Fruit fly (Drosophila melanogaster) whole organism, embryonic: ENCODE results near the gene mus302.

Experiments used
- Abd-B ChIP-seq: fragments of 200-800 bp; sonication (Bioruptor generic); optimal IDR thresholded peaks from 2 replicates; lab custom pipeline; 2018; ENCODE audit warnings: missing biosample characterization, mild to moderate bottlenecking, missing genetic modification characterization, moderate library complexity
- Bteb2 ChIP-seq: fragments of 200-800 bp; sonication (Bioruptor generic); optimal IDR thresholded peaks from 2 replicates; lab custom pipeline; 2016; ENCODE audit warnings: missing biosample characterization, missing genetic modification characterization
- CG10147 ChIP-seq: fragments of 200-800 bp; sonication (Bioruptor generic); optimal IDR thresholded peaks from 2 replicates; lab custom pipeline; 2019; ENCODE audit warnings: missing biosample characterization, mild to moderate bottlenecking, missing genetic modification characterization, moderate library complexity
- CG1024 ChIP-seq: fragments of 200-800 bp; sonication (Bioruptor generic); IDR thresholded peaks from 2 replicates; pipeline ENCODE4 v1.3.6; 2022; ENCODE audit warnings: missing biosample characterization, missing genetic modification characterization
- CG13424 ChIP-seq: fragments of 200-800 bp; sonication (Bioruptor generic); optimal IDR thresholded peaks from 2 replicates; lab custom pipeline; 2019; ENCODE audit warnings: missing biosample characterization, mild to moderate bottlenecking, missing genetic modification characterization, moderate library complexity
- CG14014 ChIP-seq: fragments of 200-800 bp; sonication (Bioruptor generic); IDR thresholded peaks from 2 replicates; pipeline ENCODE4 v1.3.6; 2022; ENCODE audit warnings: missing biosample characterization, missing genetic modification characterization
- CG14667 ChIP-seq: fragments of 200-800 bp; sonication (Bioruptor generic); IDR thresholded peaks from 2 replicates; pipeline ENCODE4 v1.3.6; 2022; ENCODE audit warnings: missing biosample characterization, missing genetic modification characterization
- CG15269 ChIP-seq: fragments of 200-800 bp; sonication (Bioruptor generic); optimal IDR thresholded peaks from 2 replicates; lab custom pipeline; 2018; ENCODE audit warnings: missing biosample characterization, mild to moderate bottlenecking, missing genetic modification characterization, moderate library complexity
- CG15601 ChIP-seq: fragments of 200-800 bp; sonication (Bioruptor generic); optimal IDR thresholded peaks from 3 replicates; lab custom pipeline; 2019; ENCODE audit warnings: missing biosample characterization, mild to moderate bottlenecking, missing genetic modification characterization, moderate library complexity
- CG1602 ChIP-seq: fragments of 200-800 bp; sonication (Bioruptor generic); optimal IDR thresholded peaks from 3 replicates; lab custom pipeline; 2016; ENCODE audit warnings: missing biosample characterization, missing genetic modification characterization
- CG16813 ChIP-seq: fragments of 200-800 bp; sonication (Bioruptor generic); IDR thresholded peaks from 3 replicates; pipeline ENCODE4 v1.3.6; 2022; ENCODE audit warnings: missing biosample characterization, missing genetic modification characterization; ENCODE audit not compliant: partially characterized antibody
- CG17829 ChIP-seq: fragments of 200-800 bp; optimal IDR thresholded peaks from 2 replicates; lab custom pipeline; 2019; ENCODE audit warnings: missing biosample characterization, mild to moderate bottlenecking, missing genetic modification characterization, moderate library complexity
- CG18262 ChIP-seq: fragments of 200-800 bp; optimal IDR thresholded peaks from 3 replicates; lab custom pipeline; 2019; ENCODE audit warnings: missing biosample characterization, mild to moderate bottlenecking, missing genetic modification characterization, moderate library complexity
- CG18599 ChIP-seq: fragments of 200-800 bp; sonication (Bioruptor generic); optimal IDR thresholded peaks from 3 replicates; lab custom pipeline; 2017; ENCODE audit warnings: missing biosample characterization, missing genetic modification characterization, mild to moderate bottlenecking, moderate library complexity, missing genetic modification reagents
- CG2678 ChIP-seq: fragments of 200-800 bp; sonication (Bioruptor generic); optimal IDR thresholded peaks from 3 replicates; lab custom pipeline; 2019; ENCODE audit warnings: missing biosample characterization, mild to moderate bottlenecking, missing genetic modification characterization, moderate library complexity
- CG30431 ChIP-seq: fragments of 200-800 bp; sonication (Bioruptor generic); optimal IDR thresholded peaks from 2 replicates; lab custom pipeline; 2017; ENCODE audit warnings: missing biosample characterization, missing genetic modification characterization
- CG3995 ChIP-seq: fragments of 200-800 bp; sonication (Bioruptor generic); optimal IDR thresholded peaks from 3 replicates; lab custom pipeline; 2016; ENCODE audit warnings: missing biosample characterization, missing genetic modification characterization
- CG7963 ChIP-seq: fragments of 200-800 bp; sonication (Bioruptor generic); IDR thresholded peaks from 3 replicates; pipeline ENCODE4 v1.3.6; 2022; ENCODE audit warnings: missing biosample characterization, missing genetic modification characterization; ENCODE audit not compliant: partially characterized antibody
- CG8944 ChIP-seq: fragments of 200-800 bp; sonication (Bioruptor generic); optimal IDR thresholded peaks from 3 replicates; lab custom pipeline; 2016; ENCODE audit warnings: missing biosample characterization, missing genetic modification characterization
- CG9876 ChIP-seq: fragments of 200-800 bp; sonication (Bioruptor generic); optimal IDR thresholded peaks from 2 replicates; lab custom pipeline; 2016; ENCODE audit warnings: missing biosample characterization, missing genetic modification characterization
- Camta ChIP-seq: fragments of 200-800 bp; sonication (Bioruptor generic); optimal IDR thresholded peaks from 2 replicates; lab custom pipeline; 2016; ENCODE audit warnings: missing biosample characterization, missing genetic modification characterization
- Chrac-16 ChIP-seq: fragments of 200-800 bp; sonication (Bioruptor generic); optimal IDR thresholded peaks from 3 replicates; lab custom pipeline; 2016; ENCODE audit warnings: missing biosample characterization, missing genetic modification characterization
- CoRest ChIP-seq: fragments of 200-800 bp; sonication (Bioruptor generic); optimal IDR thresholded peaks from 3 replicates; lab custom pipeline; 2018; ENCODE audit warnings: missing biosample characterization, mild to moderate bottlenecking, missing genetic modification characterization, moderate library complexity
- CrebB ChIP-seq: fragments of 200-800 bp; sonication (Bioruptor generic); optimal IDR thresholded peaks from 3 replicates; lab custom pipeline; 2018; ENCODE audit warnings: missing biosample characterization, mild to moderate bottlenecking, missing genetic modification characterization
- Dbx ChIP-seq: fragments of 200-800 bp; sonication (Bioruptor generic); IDR thresholded peaks from 3 replicates; pipeline ENCODE4 v1.3.6; 2022; ENCODE audit warnings: missing biosample characterization, missing genetic modification characterization
- Ets97D ChIP-seq: fragments of 200-800 bp; sonication (Bioruptor generic); optimal IDR thresholded peaks from 3 replicates; lab custom pipeline; 2016; ENCODE audit warnings: missing biosample characterization, missing genetic modification characterization
- Hmr ChIP-seq: fragments of 200-800 bp; sonication (Bioruptor generic); optimal IDR thresholded peaks from 3 replicates; lab custom pipeline; 2017; ENCODE audit warnings: mild to moderate bottlenecking, missing biosample characterization, missing genetic modification reagents, missing genetic modification characterization
- Jarid2 ChIP-seq: fragments of 200-800 bp; sonication (Bioruptor generic); optimal IDR thresholded peaks from 3 replicates; lab custom pipeline; 2017; ENCODE audit warnings: mild to moderate bottlenecking, missing biosample characterization, missing genetic modification reagents, missing genetic modification characterization
- Oaz ChIP-seq: fragments of 200-800 bp; sonication (Bioruptor generic); IDR thresholded peaks from 2 replicates; pipeline ENCODE4 v1.3.6; 2022; ENCODE audit warnings: missing biosample characterization, missing genetic modification characterization
- Oli ChIP-seq: fragments of 200-800 bp; sonication (Bioruptor generic); optimal IDR thresholded peaks from 2 replicates; lab custom pipeline; 2018; ENCODE audit warnings: missing biosample characterization, mild to moderate bottlenecking, missing genetic modification characterization, moderate library complexity
- Ptx1 ChIP-seq: fragments of 200-800 bp; sonication (Bioruptor generic); IDR thresholded peaks from 2 replicates; pipeline ENCODE4 v1.3.6; 2022; ENCODE audit warnings: missing biosample characterization, missing genetic modification characterization
- Sox102F ChIP-seq: fragments of 200-800 bp; sonication (Bioruptor generic); optimal IDR thresholded peaks from 2 replicates; lab custom pipeline; 2018; ENCODE audit warnings: missing biosample characterization, mild to moderate bottlenecking, missing genetic modification characterization, moderate library complexity
- Spps ChIP-seq: fragments of 200-800 bp; sonication (Bioruptor generic); optimal IDR thresholded peaks from 2 replicates; lab custom pipeline; 2018; ENCODE audit warnings: missing biosample characterization, mild to moderate bottlenecking, missing genetic modification characterization
- cad ChIP-seq: fragments of >200 bp; optimal IDR thresholded peaks from 2 replicates; lab custom pipeline; 2017; ENCODE audit warnings: missing biosample characterization, missing genetic modification characterization
- ci ChIP-seq: fragments of 200-800 bp; sonication (Bioruptor generic); IDR thresholded peaks from 3 replicates; pipeline ENCODE4 v1.3.6; 2022; ENCODE audit warnings: missing biosample characterization, missing genetic modification characterization
- crol ChIP-seq: fragments of 200-800 bp; sonication (Bioruptor generic); IDR thresholded peaks from 2 replicates; pipeline ENCODE4 v1.3.6; 2022; ENCODE audit warnings: missing biosample characterization, missing genetic modification characterization
- cwo ChIP-seq: fragments of 200-800 bp; sonication (Bioruptor generic); optimal IDR thresholded peaks from 3 replicates; lab custom pipeline; 2017; ENCODE audit warnings: missing biosample characterization, missing genetic modification characterization, mild to moderate bottlenecking, moderate library complexity, missing genetic modification reagents
- emc ChIP-seq: fragments of 200-800 bp; sonication (Bioruptor generic); optimal IDR thresholded peaks from 2 replicates; lab custom pipeline; 2016; ENCODE audit warnings: missing biosample characterization, missing genetic modification characterization
- ewg ChIP-seq: fragments of 200-800 bp; sonication (Bioruptor generic); optimal IDR thresholded peaks from 3 replicates; lab custom pipeline; 2017; ENCODE audit warnings: mild to moderate bottlenecking, missing biosample characterization, missing genetic modification reagents, missing genetic modification characterization
- gsb-n ChIP-seq: fragments of 200-800 bp; sonication (Bioruptor generic); optimal IDR thresholded peaks from 3 replicates; lab custom pipeline; 2018; ENCODE audit warnings: missing biosample characterization, mild to moderate bottlenecking, missing genetic modification characterization
- ham ChIP-seq: fragments of 200-800 bp; sonication (Bioruptor generic); IDR thresholded peaks from 2 replicates; pipeline ENCODE4 v1.3.6; 2022; ENCODE audit warnings: missing biosample characterization, missing genetic modification characterization
- jumu ChIP-seq: fragments of 200-800 bp; sonication (Bioruptor generic); optimal IDR thresholded peaks from 3 replicates; lab custom pipeline; 2016; ENCODE audit warnings: missing biosample characterization, missing genetic modification characterization
- ken ChIP-seq: fragments of 200-800 bp; sonication (Bioruptor generic); IDR thresholded peaks from 3 replicates; pipeline ENCODE4 v1.3.6; 2022; ENCODE audit warnings: missing biosample characterization, missing genetic modification characterization
- lola ChIP-seq, 3 experiments: fragments of >200 bp in 2 of 3; fragments of 200-800 bp in 1 of 3; sonication (Bioruptor generic) in 1 of 3; optimal IDR thresholded peaks; 2 replicates each; lab custom pipeline; 2017 to 2019; ENCODE audit warnings: missing biosample characterization in 3 of 3, missing genetic modification characterization in 3 of 3, mild to moderate bottlenecking in 1 of 3, moderate library complexity in 1 of 3
- mam ChIP-seq: fragments of 200-800 bp; sonication (Bioruptor generic); optimal IDR thresholded peaks from 3 replicates; lab custom pipeline; 2016; ENCODE audit warnings: missing biosample characterization, missing genetic modification characterization
- nau ChIP-seq: fragments of 200-800 bp; sonication (Bioruptor generic); optimal IDR thresholded peaks from 3 replicates; lab custom pipeline; 2017; ENCODE audit warnings: missing biosample characterization, mild to moderate bottlenecking, missing genetic modification characterization, missing genetic modification reagents
- odd ChIP-seq: fragments of 200-800 bp; sonication (Bioruptor generic); optimal IDR thresholded peaks from 2 replicates; lab custom pipeline; 2017; ENCODE audit warnings: missing biosample characterization, mild to moderate bottlenecking, missing genetic modification characterization
- peb ChIP-seq: fragments of 200-800 bp; sonication (Bioruptor generic); IDR thresholded peaks from 2 replicates; pipeline ENCODE4 v1.3.6; 2022; ENCODE audit warnings: missing biosample characterization, missing genetic modification characterization
- sna ChIP-seq: fragments of 200-800 bp; sonication (Bioruptor generic); IDR thresholded peaks from 2 replicates; pipeline ENCODE4 v1.3.6; 2022; ENCODE audit warnings: missing biosample characterization, missing genetic modification characterization; ENCODE audit not compliant: partially characterized antibody
- sob ChIP-seq: fragments of 200-800 bp; sonication (Bioruptor generic); IDR thresholded peaks from 2 replicates; pipeline ENCODE4 v1.3.6; 2022; ENCODE audit warnings: missing biosample characterization, missing genetic modification characterization
- wor ChIP-seq: fragments of 200-800 bp; sonication (Bioruptor generic); IDR thresholded peaks from 2 replicates; pipeline ENCODE4 v1.3.6; 2022; ENCODE audit warnings: missing biosample characterization, missing genetic modification characterization

mus302 gene

DNA sequence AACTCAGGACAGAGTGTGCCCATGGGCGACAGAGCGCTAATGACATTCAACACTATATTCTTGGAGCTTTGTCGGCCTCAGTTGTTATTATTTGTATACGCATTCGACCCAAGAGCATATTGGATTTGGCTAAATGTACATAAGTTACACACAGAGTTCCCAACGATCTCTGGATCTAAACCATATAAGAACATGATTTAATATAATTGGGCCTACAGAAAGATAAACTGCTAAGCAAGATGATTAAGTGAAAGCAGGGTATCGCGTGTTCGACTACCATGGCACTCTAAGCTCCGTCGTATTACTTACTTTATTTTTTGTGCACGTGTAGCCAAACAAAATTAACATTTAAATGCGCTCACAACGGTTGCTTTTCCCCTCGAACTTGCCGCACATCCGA, 19.3 kb downstream of the mus302 start (continued):
- TF ChIP-seq CG18599 (GFP tag; lab: Kevin White, UChicago) (no peak), ham (GFP tag; lab: Robert Waterston, UW) (no peak), CG14667 (GFP tag; lab: Robert Waterston, UW) (no peak), CG8944 (GFP tag; lab: Kevin White, UChicago) (peak; percentile 6), cwo (peak; percentile 17), emc (no peak), CG17829 (tag; lab: Kevin White, UChicago) (peak; percentile 14), Abd-B (GFP tag; lab: Kevin White, UChicago) (no peak), CoRest (tag; lab: Kevin White, UChicago) (peak; percentile 33), CG15269 (tag; lab: Kevin White, UChicago) (peak; percentile 32), Chrac-16 (GFP tag; lab: Kevin White, UChicago) (peak; percentile 29), sob (GFP tag; lab: Robert Waterston, UW) (no peak), Jarid2 (GFP tag; lab: Kevin White, UChicago) (no peak), Dbx (no peak), jumu (GFP tag; lab: Kevin White, UChicago) (peak; percentile 30), gsb-n (tag; lab: Kevin White, UChicago) (no peak), ewg (GFP tag; lab: Kevin White, UChicago) (peak; percentile 36), wor (no peak), Bteb2 (GFP tag; lab: Kevin White, UChicago) (peak; percentile 8), Hmr (GFP tag; lab: Kevin White, UChicago) (no peak), CrebB (tag; lab: Kevin White, UChicago) (no peak), CG7963 (GFP tag; lab: Robert Waterston, UW) (no peak), ci (GFP tag; lab: Robert Waterston, UW) (0 out of 3 replicates have a peak, but pooled peaks have one; percentile 45), CG1602 (GFP tag; lab: Kevin White, UChicago) (peak; percentile 8), cad (GFP tag; lab: Kevin White, UChicago) (no peak), CG18262 (tag; lab: Kevin White, UChicago) (peak; percentile 57), mam (GFP tag; lab: Kevin White, UChicago) (no peak), lola (GFP tag; optimal IDR thresholded peaks at IDR 0.05; lab: Kevin White, UChicago) (peak in 1 of 3 experiments; percentile 55), Oaz (GFP tag; lab: Robert Waterston, UW) (no peak), sna (GFP tag; lab: Robert Waterston, UW) (no peak), Sox102F (GFP tag; lab: Kevin White, UChicago) (peak; percentile 63), CG30431 (GFP tag; lab: Kevin White, UChicago) (peak; percentile 12), Ets97D (GFP tag; lab: Kevin White, UChicago) (no peak), peb (GFP tag; lab: Robert Waterston, UW) (no peak), nau (GFP tag; lab: Kevin White, UChicago) (no peak), CG15601 (peak; percentile 60), Spps (tag; lab: Kevin White, UChicago) (no peak), crol (0 out of 2 replicates have a peak, but pooled peaks have one; percentile 1), Ptx1 (GFP tag; lab: Robert Waterston, UW) (peak; percentile 43; the same call in 1 of the 2 replicates), CG16813 (GFP tag; lab: Robert Waterston, UW) (no peak), CG14014 (GFP tag; lab: Robert Waterston, UW) (no peak), CG9876 (GFP tag; lab: Kevin White, UChicago) (no peak), CG1024 (GFP tag; lab: Robert Waterston, UW) (no peak), CG13424 (peak; percentile 20), CG2678 (tag; lab: Kevin White, UChicago) (peak; percentile 39), odd (no peak), Oli (tag; lab: Kevin White, UChicago) (peak; percentile 59), CG3995 (no peak), CG10147 (GFP tag; lab: Kevin White, UChicago) (no peak), ken (GFP tag; lab: Robert Waterston, UW) (no peak; the same call in 1 of the 3 replicates), Camta (GFP tag; lab: Kevin White, UChicago) (no peak)
